Worm (Caenorhabditis elegans) whole organism, L1 larva: ENCODE measurements around the gene pri-1.
A peak's percentile ranks its signal among the peaks of the same experiment; 100 is the strongest.

ENCODE experiments used
- C34B4.2 ChIP-seq: sonication (generic microtip); optimal IDR thresholded peaks from 2 replicates; lab custom pipeline; 2017; ENCODE audit warnings: mild to moderate bottlenecking, missing genetic modification characterization, missing compliant biosample characterization
- Y116A8C.19 ChIP-seq: sonication (generic microtip); optimal IDR thresholded peaks from 2 replicates; lab custom pipeline; 2016; ENCODE audit warnings: missing compliant biosample characterization, missing genetic modification characterization, borderline replicate concordance
- blmp-1 ChIP-seq: fragments of 150-350 bp; optimal IDR thresholded peaks from 2 replicates; lab custom pipeline; 2014; ENCODE audit warnings: missing biosample characterization, missing genetic modification characterization
- ceh-63 ChIP-seq: fragments of 200-800 bp; sonication (Bioruptor generic); optimal IDR thresholded peaks from 2 replicates; lab custom pipeline; 2018; ENCODE audit warnings: mild to moderate bottlenecking, missing genetic modification characterization, missing compliant biosample characterization
- ceh-8 ChIP-seq: fragments of 200-800 bp; sonication (Bioruptor generic); optimal IDR thresholded peaks from 2 replicates; lab custom pipeline; 2018; ENCODE audit warnings: mild to moderate bottlenecking, missing genetic modification characterization, moderate library complexity, missing compliant biosample characterization
- ceh-82 ChIP-seq, 3 experiments: fragments of 150-350 bp in 1 of 3; sonication (generic microtip) in 2 of 3; optimal IDR thresholded peaks; 2 replicates each; lab custom pipeline; 2014 to 2017; ENCODE audit warnings: missing biosample characterization in 3 of 3, missing genetic modification characterization in 3 of 3
- ceh-90 ChIP-seq: sonication (generic microtip); optimal IDR thresholded peaks from 2 replicates; lab custom pipeline; 2016; ENCODE audit warnings: missing genetic modification characterization, missing compliant biosample characterization
- dpl-1 ChIP-seq, 3 experiments: fragments of 150-350 bp in 2 of 3; sonication (generic microtip) in 1 of 3; optimal IDR thresholded peaks; 2 replicates each; lab custom pipeline; 2014 to 2017; ENCODE audit warnings: missing biosample characterization in 3 of 3, missing genetic modification characterization in 3 of 3, missing genetic modification reagents in 3 of 3
- efl-1 ChIP-seq, 4 experiments: fragments of 150-350 bp; optimal IDR thresholded peaks in 3 of 4; peaks in 1 of 4; 1 replicate in 1 of 4; 2 replicates in 3 of 4; lab custom pipeline; 2014; ENCODE audit warnings: missing biosample characterization in 2 of 4, missing genetic modification characterization in 2 of 4, missing genetic modification reagents in 2 of 4
- elt-2 ChIP-seq: sonication (generic microtip); optimal IDR thresholded peaks from 2 replicates; lab custom pipeline; 2016; ENCODE audit warnings: missing genetic modification characterization, mild to moderate bottlenecking, inconsistent platforms, missing compliant biosample characterization, missing genetic modification reagents
- elt-3 ChIP-seq, 6 experiments: fragments of 150-350 bp in 1 of 6; sonication (generic microtip); optimal IDR thresholded peaks; 2 replicates each; lab custom pipeline; 2017 to 2018; ENCODE audit warnings: missing biosample characterization in 6 of 6, missing genetic modification characterization in 6 of 6, inconsistent platforms in 1 of 6
- hpl-2 ChIP-seq: fragments of 150-350 bp; optimal IDR thresholded peaks from 2 replicates; lab custom pipeline; 2014; ENCODE audit warnings: missing biosample characterization, missing genetic modification reagents, missing genetic modification characterization
- irx-1 ChIP-seq: sonication (generic microtip); optimal IDR thresholded peaks from 2 replicates; lab custom pipeline; 2016; ENCODE audit warnings: missing genetic modification characterization, missing compliant biosample characterization
- isw-1 ChIP-seq: fragments of 200-800 bp; sonication (Bioruptor generic); IDR thresholded peaks from 2 replicates; pipeline ENCODE4 v1.3.6; 2022; ENCODE audit warnings: missing genetic modification characterization, missing compliant biosample characterization
- lin-14 ChIP-seq: fragments of 200-800 bp; sonication (Bioruptor generic); optimal IDR thresholded peaks from 2 replicates; lab custom pipeline; 2018; ENCODE audit warnings: mild to moderate bottlenecking, missing genetic modification characterization, moderate library complexity, missing compliant biosample characterization
- lin-35 ChIP-seq, 2 experiments: fragments of 150-350 bp; optimal IDR thresholded peaks; 2 replicates each; lab custom pipeline; 2014; ENCODE audit warnings: missing biosample characterization in 2 of 2, missing genetic modification characterization in 2 of 2, missing genetic modification reagents in 2 of 2
- lsy-2 ChIP-seq, 2 experiments: fragments of 150-350 bp; optimal IDR thresholded peaks; 2 replicates each; lab custom pipeline; 2014; ENCODE audit warnings: missing biosample characterization in 2 of 2, missing genetic modification characterization in 2 of 2
- mab-9 ChIP-seq: fragments of 200-800 bp; sonication (Bioruptor generic); IDR thresholded peaks from 2 replicates; pipeline ENCODE4 v1.3.6; 2022; ENCODE audit warnings: missing genetic modification reagents, missing genetic modification characterization, missing compliant biosample characterization
- mdl-1 ChIP-seq, 2 experiments: fragments of 150-350 bp; optimal IDR thresholded peaks; 2 replicates each; lab custom pipeline; 2014 to 2017; ENCODE audit warnings: missing biosample characterization in 2 of 2, missing genetic modification characterization in 2 of 2, inconsistent platforms in 1 of 2
- mep-1 ChIP-seq: fragments of 150-350 bp; optimal IDR thresholded peaks from 2 replicates; lab custom pipeline; 2014; ENCODE audit warnings: missing biosample characterization, missing genetic modification characterization
- nhr-19 ChIP-seq: fragments of 200-800 bp; sonication (Bioruptor generic); conservative IDR thresholded peaks from 2 replicates; pipeline ENCODE4 v1.3.6; 2022; ENCODE audit warnings: missing genetic modification characterization, missing compliant biosample characterization
- nhr-20 ChIP-seq: sonication (generic microtip); optimal IDR thresholded peaks from 2 replicates; lab custom pipeline; 2016; ENCODE audit warnings: mild to moderate bottlenecking, missing genetic modification characterization, missing compliant biosample characterization
- nhr-237 ChIP-seq: fragments of 150-350 bp; optimal IDR thresholded peaks from 2 replicates; lab custom pipeline; 2014; ENCODE audit warnings: missing biosample characterization, missing genetic modification characterization
- nhr-28 ChIP-seq: fragments of 150-350 bp; optimal IDR thresholded peaks from 2 replicates; lab custom pipeline; 2014; ENCODE audit warnings: missing biosample characterization, missing genetic modification characterization
- nhr-71 ChIP-seq: sonication (generic microtip); optimal IDR thresholded peaks from 2 replicates; lab custom pipeline; 2016; ENCODE audit warnings: mild to moderate bottlenecking, missing genetic modification characterization, moderate library complexity, missing compliant biosample characterization
- nhr-76 ChIP-seq: sonication (generic microtip); optimal IDR thresholded peaks from 2 replicates; lab custom pipeline; 2017; ENCODE audit warnings: missing biosample characterization, missing genetic modification characterization
- nhr-77 ChIP-seq: fragments of 150-350 bp; optimal IDR thresholded peaks from 2 replicates; lab custom pipeline; 2014; ENCODE audit warnings: missing biosample characterization, missing genetic modification characterization
- nhr-84 ChIP-seq: sonication (generic microtip); optimal IDR thresholded peaks from 2 replicates; lab custom pipeline; 2017; ENCODE audit warnings: missing biosample characterization, missing genetic modification characterization
- nhr-85 ChIP-seq: sonication (generic microtip); peaks from one replicate; lab custom pipeline; 2016; ENCODE audit warnings: missing genetic modification characterization, inconsistent platforms, missing compliant biosample characterization
- nhr-90 ChIP-seq: sonication (generic microtip); optimal IDR thresholded peaks from 2 replicates; lab custom pipeline; 2016; ENCODE audit warnings: mild to moderate bottlenecking, missing genetic modification characterization, missing compliant biosample characterization; ENCODE audit not compliant: poor library complexity
- pax-3 ChIP-seq: fragments of 200-800 bp; sonication (Bioruptor generic); optimal IDR thresholded peaks from 2 replicates; lab custom pipeline; 2018; ENCODE audit warnings: mild to moderate bottlenecking, missing genetic modification characterization, moderate library complexity, missing compliant biosample characterization
- pqm-1 ChIP-seq: sonication (generic microtip); optimal IDR thresholded peaks from 3 replicates; lab custom pipeline; 2017; ENCODE audit warnings: missing biosample characterization, missing genetic modification characterization
- rnt-1 ChIP-seq: sonication (generic microtip); optimal IDR thresholded peaks from 2 replicates; lab custom pipeline; 2016; ENCODE audit warnings: mild to moderate bottlenecking, missing genetic modification characterization, moderate library complexity, missing compliant biosample characterization
- snpc-4 ChIP-seq: fragments of 150-350 bp; optimal IDR thresholded peaks from 2 replicates; lab custom pipeline; 2014; ENCODE audit warnings: missing biosample characterization, missing genetic modification characterization
- snu-23 ChIP-seq: sonication (generic microtip); optimal IDR thresholded peaks from 2 replicates; lab custom pipeline; 2016; ENCODE audit warnings: missing genetic modification characterization, missing compliant biosample characterization
- sptf-1 ChIP-seq: fragments of 150-350 bp; optimal IDR thresholded peaks from 2 replicates; lab custom pipeline; 2014; ENCODE audit warnings: missing biosample characterization, missing genetic modification characterization
- tlp-1 ChIP-seq: fragments of 150-350 bp; optimal IDR thresholded peaks from 2 replicates; lab custom pipeline; 2014; ENCODE audit warnings: missing biosample characterization, missing genetic modification characterization
- unc-86 ChIP-seq: sonication (generic microtip); optimal IDR thresholded peaks from 2 replicates; lab custom pipeline; 2016; ENCODE audit warnings: missing genetic modification characterization, missing compliant biosample characterization
- unc-98 ChIP-seq: fragments of 200-800 bp; sonication (Bioruptor generic); IDR thresholded peaks from 2 replicates; pipeline ENCODE4 v1.3.6; 2022; ENCODE audit warnings: missing genetic modification characterization, missing compliant biosample characterization
- vab-15 ChIP-seq: sonication (generic microtip); optimal IDR thresholded peaks from 2 replicates; lab custom pipeline; 2017; ENCODE audit warnings: missing genotype, mild to moderate bottlenecking, missing genetic modification characterization, missing compliant biosample characterization
- xbp-1 ChIP-seq: sonication (generic microtip); optimal IDR thresholded peaks from 2 replicates; lab custom pipeline; 2016; ENCODE audit warnings: missing genetic modification characterization, missing compliant biosample characterization
- zip-4 ChIP-seq: fragments of 200-800 bp; sonication (Bioruptor generic); optimal IDR thresholded peaks from 2 replicates; lab custom pipeline; 2018; ENCODE audit warnings: mild to moderate bottlenecking, missing genetic modification characterization, moderate library complexity, missing compliant biosample characterization

pri-1 gene

DNA sequence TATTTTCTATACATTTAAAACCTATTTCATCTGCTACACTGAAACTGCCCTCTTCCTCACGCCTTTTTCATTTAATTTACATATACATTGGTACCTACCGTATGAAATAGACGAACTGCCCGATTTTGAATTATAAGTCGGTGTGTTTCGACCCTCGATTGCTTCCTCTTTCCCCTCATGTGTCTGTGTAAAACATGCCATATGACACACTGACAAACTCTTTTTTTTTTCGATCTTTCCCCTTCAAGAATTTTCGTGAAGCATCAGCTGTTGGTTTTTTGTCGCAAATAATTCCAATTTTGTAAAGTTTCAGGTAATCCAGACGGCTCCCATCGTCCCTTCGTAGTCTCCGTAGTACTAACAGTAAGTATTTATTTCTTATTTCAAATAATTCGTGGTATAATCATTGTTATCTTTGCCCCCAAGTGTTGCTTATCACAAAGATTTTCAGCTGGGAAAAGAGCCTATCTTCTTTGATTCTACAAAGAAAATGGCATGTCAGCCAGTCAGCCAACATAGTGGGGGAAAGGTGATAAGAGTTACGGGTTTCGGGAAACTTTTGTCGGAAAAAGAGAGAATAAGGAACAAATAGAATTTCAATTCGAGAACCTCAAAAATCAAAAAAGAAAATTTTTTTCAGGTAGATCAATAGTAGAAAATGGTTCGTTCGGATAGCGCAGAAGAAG, 7.9 kb upstream of the pri-1 start:
- TF ChIP-seq ceh-63 (no peak), nhr-19 (GFP tag; lab: Robert Waterston, UW) (0 out of 2 replicates have a peak, but pooled peaks have one; percentile 1), irx-1 (tag; lab: Kevin White, UChicago) (no peak), nhr-85 (peak; percentile 60), C34B4.2 (tag; lab: Kevin White, UChicago) (no peak), nhr-77 (tag; lab: Kevin White, UChicago) (no peak), lin-14 (GFP tag; lab: Kevin White, UChicago) (peak; percentile 33), mep-1 (no peak), tlp-1 (tag; lab: Kevin White, UChicago) (no peak), zip-4 (GFP tag; lab: Kevin White, UChicago) (no peak), elt-3 (tag; optimal IDR thresholded peaks at IDR 0.05; lab: Kevin White, UChicago) (no peak), vab-15 (tag; lab: Kevin White, UChicago) (no peak), Y116A8C.19 (no peak), nhr-90 (tag; lab: Kevin White, UChicago) (no peak), ceh-82 (tag; optimal IDR thresholded peaks at IDR 0.05; lab: Kevin White, UChicago) (no peak), rnt-1 (tag; lab: Kevin White, UChicago) (peak; percentile 33), ceh-90 (tag; lab: Kevin White, UChicago) (no peak), nhr-28 (tag; lab: Kevin White, UChicago) (no peak), hpl-2 (GFP tag; lab: Kevin White, UChicago) (no peak), snpc-4 (tag; lab: Kevin White, UChicago) (no peak), pqm-1 (tag; lab: Kevin White, UChicago) (peak; percentile 83), lsy-2 (tag; optimal IDR thresholded peaks at IDR 0.05; lab: Kevin White, UChicago) (peak in 1 of 2 experiments; percentile 27), mab-9 (GFP tag; lab: Robert Waterston, UW) (no peak), nhr-20 (no peak), snu-23 (GFP tag; lab: Kevin White, UChicago) (peak; percentile 51), unc-86 (no peak), blmp-1 (tag; lab: Kevin White, UChicago) (no peak), nhr-237 (tag; lab: Kevin White, UChicago) (no peak), mdl-1 (tag; optimal IDR thresholded peaks at IDR 0.05; lab: Kevin White, UChicago) (no peak), sptf-1 (tag; lab: Kevin White, UChicago) (no peak), ceh-8 (GFP tag; lab: Kevin White, UChicago) (no peak), isw-1 (no peak), lin-35 (GFP tag; optimal IDR thresholded peaks at IDR 0.05; lab: Kevin White, UChicago) (no peak), dpl-1 (GFP tag; optimal IDR thresholded peaks at IDR 0.05; lab: Kevin White, UChicago) (peak in 1 of 3 experiments; percentile 1), nhr-76 (no peak), nhr-71 (tag; lab: Kevin White, UChicago) (peak; percentile 54), unc-98 (GFP tag; lab: Robert Waterston, UW) (no peak), pax-3 (tag; lab: Kevin White, UChicago) (no peak), efl-1 (optimal IDR thresholded peaks at IDR 0.05; lab: Kevin White, UChicago) (no peak), efl-1 (GFP tag; optimal IDR thresholded peaks at IDR 0.05 in 1 of 2; lab: Kevin White, UChicago) (peak in 1 of 2 experiments; percentile 90), xbp-1 (tag; lab: Kevin White, UChicago) (no peak), nhr-84 (no peak), elt-2 (tag; lab: Kevin White, UChicago) (peak; percentile 77)
- TF ChIP-seq, all 84 proteins: peak for 11
